Fruit fly (Drosophila melanogaster): ENCODE results near the gene CG44355.
A peak's percentile ranks its signal among the peaks of the same experiment; 100 is the strongest.

CG44355 gene

DNA sequence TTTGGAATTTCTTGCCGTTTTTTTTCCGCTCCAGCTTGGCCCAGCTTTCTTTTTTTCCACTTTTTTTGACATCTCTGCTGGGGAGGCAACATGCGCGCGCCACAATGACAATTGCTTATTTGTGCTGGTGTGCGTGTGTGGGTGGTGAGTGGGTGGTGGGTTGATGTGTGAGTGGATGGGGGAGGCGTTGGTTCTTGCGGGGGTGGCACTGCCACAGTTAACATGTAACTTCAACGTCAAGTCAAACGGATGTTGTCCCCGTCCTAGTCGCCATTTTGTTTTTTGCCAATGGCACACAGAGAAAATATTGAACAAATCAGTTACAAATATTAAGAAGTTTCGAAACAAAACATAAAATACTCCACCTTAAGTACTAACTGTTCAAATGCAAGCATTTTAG, at the start of gene CG44355:
TSS of gene CG44355 (plus strand) at position 301 of the 400 bp plus-strand sequence.
- TF ChIP-seq CG11617 (GFP tag; optimal IDR thresholded peaks at IDR 0.05) (no peak), CG33017 (tag; optimal IDR thresholded peaks at IDR 0.05) (no peak)

DNA sequence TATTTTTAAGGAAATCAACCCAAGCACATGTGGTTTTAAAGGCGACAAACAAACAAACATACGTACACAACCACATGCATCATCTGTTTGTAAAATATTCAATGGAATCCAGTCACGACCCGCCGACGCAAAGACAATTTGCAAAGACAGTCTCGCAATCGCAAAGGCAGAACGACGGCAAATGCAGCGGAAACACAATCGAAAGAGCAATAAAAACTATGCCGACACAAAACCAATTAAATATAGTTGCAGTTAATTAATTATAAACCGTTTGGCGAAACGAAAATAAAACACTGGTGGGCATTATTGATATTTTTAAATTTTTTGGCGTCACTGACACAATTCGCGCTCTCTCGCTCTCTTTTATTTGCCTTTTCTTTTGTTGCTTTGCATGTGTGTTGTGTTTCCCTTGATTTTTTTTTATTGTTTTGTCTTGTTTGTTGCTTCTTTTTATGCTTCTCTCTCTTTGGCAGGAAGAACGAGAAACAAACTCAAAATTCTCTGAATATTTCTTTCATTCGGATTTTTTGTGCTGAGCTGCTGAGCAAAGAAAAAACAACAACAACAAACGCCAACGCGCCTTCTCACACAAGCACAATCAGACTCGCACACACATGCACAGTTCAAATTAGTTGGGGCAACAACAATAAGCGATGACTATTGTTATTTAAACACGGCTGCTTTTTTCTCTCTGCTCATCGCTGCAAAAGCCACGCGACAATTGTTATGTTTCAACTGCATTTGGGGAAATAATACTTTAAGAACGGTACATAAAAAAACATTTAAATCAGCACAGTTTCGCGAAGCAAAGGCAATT, 44.9 kb upstream of the CG44355 start:
- no peak for TF ChIP-seq Hr96 (GFP tag; optimal IDR thresholded peaks at IDR 0.05)
- TF ChIP-seq CG7045 (GFP tag; optimal IDR thresholded peaks at IDR 0.05) = no peak
- peak; percentile 25 for TF ChIP-seq ovo (GFP tag; optimal IDR thresholded peaks at IDR 0.05)
- TF ChIP-seq CG14711 (tag; optimal IDR thresholded peaks at IDR 0.05) = no peak
- TF ChIP-seq CG1620 (GFP tag; optimal IDR thresholded peaks at IDR 0.05) = no peak
- TF ChIP-seq CG33017 (tag; optimal IDR thresholded peaks at IDR 0.05) = peak; percentile 26
- no peak for TF ChIP-seq Crg-1 (GFP tag; optimal IDR thresholded peaks at IDR 0.05)
- TF ChIP-seq tj (GFP tag; optimal IDR thresholded peaks at IDR 0.05) = peak; percentile 60
- TF ChIP-seq CG5204 (GFP tag; optimal IDR thresholded peaks at IDR 0.05) = no peak
- TF ChIP-seq cnc (optimal IDR thresholded peaks at IDR 0.05) = peak; percentile 64 to 74
- no peak for TF ChIP-seq CG11617 (GFP tag; optimal IDR thresholded peaks at IDR 0.05)
- TF ChIP-seq CG7101 (tag; optimal IDR thresholded peaks at IDR 0.05) = no peak
- TF ChIP-seq Mnt (GFP tag; optimal IDR thresholded peaks at IDR 0.05) = no peak
- no peak for TF ChIP-seq Clk (GFP tag; optimal IDR thresholded peaks at IDR 0.05)
- peak; percentile 5 for TF ChIP-seq CG12768 (GFP tag; optimal IDR thresholded peaks at IDR 0.05)
- TF ChIP-seq cic (GFP tag; optimal IDR thresholded peaks at IDR 0.05) = peak; percentile 6
- TF ChIP-seq bab1 (GFP tag; optimal IDR thresholded peaks at IDR 0.05) = no peak
- peak; percentile 7 for TF ChIP-seq pad (GFP tag; optimal IDR thresholded peaks at IDR 0.05)
- TF ChIP-seq kay (GFP tag; ENCODE audit: borderline replicate concordance) = no peak
- TF ChIP-seq toe (GFP tag; optimal IDR thresholded peaks at IDR 0.05) = no peak

- TF ChIP-seq CG33017 (tag; optimal IDR thresholded peaks at IDR 0.05) (peak; percentile 86), CG11617 (GFP tag; optimal IDR thresholded peaks at IDR 0.05) (peak; percentile 88), CG5204 (GFP tag; optimal IDR thresholded peaks at IDR 0.05) (peak; percentile 92), kay (GFP tag; ENCODE audit: borderline replicate concordance) (peak; percentile 94), CG7045 (GFP tag; optimal IDR thresholded peaks at IDR 0.05) (peak; percentile 93), Mnt (GFP tag; optimal IDR thresholded peaks at IDR 0.05) (peak; percentile 76), CG14711 (tag; optimal IDR thresholded peaks at IDR 0.05) (peak; percentile 87), CG1620 (GFP tag; optimal IDR thresholded peaks at IDR 0.05) (peak; percentile 81), Hr96 (GFP tag; optimal IDR thresholded peaks at IDR 0.05) (peak; percentile 83), CG12768 (GFP tag; optimal IDR thresholded peaks at IDR 0.05) (peak; percentile 90), tj (GFP tag; optimal IDR thresholded peaks at IDR 0.05) (peak; percentile 71), CG7101 (tag; optimal IDR thresholded peaks at IDR 0.05) (peak; percentile 93), ovo (GFP tag; optimal IDR thresholded peaks at IDR 0.05) (peak; percentile 60), bab1 (GFP tag; optimal IDR thresholded peaks at IDR 0.05) (peak; percentile 91), pad (GFP tag; optimal IDR thresholded peaks at IDR 0.05) (peak; percentile 79), cnc (optimal IDR thresholded peaks at IDR 0.05) (no peak), Clk (GFP tag; optimal IDR thresholded peaks at IDR 0.05) (peak; percentile 69), toe (GFP tag; optimal IDR thresholded peaks at IDR 0.05) (peak; percentile 88), Crg-1 (GFP tag; optimal IDR thresholded peaks at IDR 0.05) (peak; percentile 88), cic (GFP tag; optimal IDR thresholded peaks at IDR 0.05) (peak; percentile 52)
These were observed 44.0 kb upstream of the CG44355 start, which contains the start of gene app for dm6 chr3L:12266343-12267287. app (minus strand) TSS chr3L:12266841.

- TF ChIP-seq CG33017 (tag; optimal IDR thresholded peaks at IDR 0.05) = no peak
- no peak for TF ChIP-seq ovo (GFP tag; optimal IDR thresholded peaks at IDR 0.05)
- TF ChIP-seq toe (GFP tag; optimal IDR thresholded peaks at IDR 0.05) = no peak
- TF ChIP-seq bab1 (GFP tag; optimal IDR thresholded peaks at IDR 0.05) = no peak
- no peak for TF ChIP-seq CG7045 (GFP tag; optimal IDR thresholded peaks at IDR 0.05)
- no peak for TF ChIP-seq cnc (optimal IDR thresholded peaks at IDR 0.05)
- TF ChIP-seq CG7101 (tag; optimal IDR thresholded peaks at IDR 0.05) = no peak
- no peak for TF ChIP-seq kay (GFP tag; ENCODE audit: borderline replicate concordance)
- no peak for TF ChIP-seq CG1620 (GFP tag; optimal IDR thresholded peaks at IDR 0.05)
- TF ChIP-seq Crg-1 (GFP tag; optimal IDR thresholded peaks at IDR 0.05) = no peak
- no peak for TF ChIP-seq Clk (GFP tag; optimal IDR thresholded peaks at IDR 0.05)
- no peak for TF ChIP-seq CG11617 (GFP tag; optimal IDR thresholded peaks at IDR 0.05)
- no peak for TF ChIP-seq Mnt (GFP tag; optimal IDR thresholded peaks at IDR 0.05)
These were observed 43.2 kb upstream of the CG44355 start, which contains the start of gene CG32100 for dm6 chr3L:12267332-12267914. CG32100 (plus strand) TSS chr3L:12267528.

dm6 chr3L:12269867-12270266, 40.7 kb upstream of the CG44355 start:
- TF ChIP-seq bab1 (GFP tag; optimal IDR thresholded peaks at IDR 0.05) (no peak), CG14711 (tag; optimal IDR thresholded peaks at IDR 0.05) (peak; percentile 70), CG12768 (GFP tag; optimal IDR thresholded peaks at IDR 0.05) (peak; percentile 77), cic (GFP tag; optimal IDR thresholded peaks at IDR 0.05) (peak; percentile 57), tj (GFP tag; optimal IDR thresholded peaks at IDR 0.05) (peak; percentile 37), kay (GFP tag; ENCODE audit: borderline replicate concordance) (no peak), Hr96 (GFP tag; optimal IDR thresholded peaks at IDR 0.05) (peak; percentile 35), ovo (GFP tag; optimal IDR thresholded peaks at IDR 0.05) (no peak), CG33017 (tag; optimal IDR thresholded peaks at IDR 0.05) (peak; percentile 87), toe (GFP tag; optimal IDR thresholded peaks at IDR 0.05) (peak; percentile 22), CG1620 (GFP tag; optimal IDR thresholded peaks at IDR 0.05) (no peak), CG7101 (tag; optimal IDR thresholded peaks at IDR 0.05) (peak; percentile 88), Mnt (GFP tag; optimal IDR thresholded peaks at IDR 0.05) (peak; percentile 45), CG5204 (GFP tag; optimal IDR thresholded peaks at IDR 0.05) (peak; percentile 44), CG7045 (GFP tag; optimal IDR thresholded peaks at IDR 0.05) (peak; percentile 74), CG11617 (GFP tag; optimal IDR thresholded peaks at IDR 0.05) (peak; percentile 85), pad (GFP tag; optimal IDR thresholded peaks at IDR 0.05) (peak; percentile 46)
